Fruit fly (Drosophila melanogaster): Measurements from ENCODE around the gene CtsK1.

DNA sequence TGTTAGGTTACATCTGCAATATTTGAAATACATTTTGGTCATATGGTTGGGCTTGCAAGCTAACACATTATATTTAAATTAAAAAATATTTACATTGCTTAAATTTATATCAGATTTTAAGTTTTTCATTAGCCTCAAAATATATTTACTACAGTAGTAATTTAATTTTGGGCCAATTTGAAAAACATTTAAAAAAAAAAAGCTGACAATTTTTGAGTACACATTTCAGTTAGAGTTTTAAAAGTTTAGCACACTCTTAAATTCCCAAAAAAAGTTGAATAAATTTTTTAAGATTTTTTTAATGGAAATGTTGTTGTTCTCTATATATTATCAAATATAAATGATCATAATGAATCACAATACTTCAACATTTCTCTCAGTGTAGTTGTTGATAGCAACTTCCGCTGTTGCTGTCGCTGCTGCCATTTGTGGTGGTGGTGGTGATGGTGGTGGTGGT lies 36.8 kb upstream of the CtsK1 start:
- peak; percentile 37; the same call in 1 of the 2 replicates for TF ChIP-seq Ets98B (GFP tag; IDR thresholded peaks at IDR 0.05)
- TF ChIP-seq Pif1B (GFP tag; optimal IDR thresholded peaks at IDR 0.05): no peak
- TF ChIP-seq CG8159 (tag; optimal IDR thresholded peaks at IDR 0.05): peak; percentile 57
- TF ChIP-seq CG10348 (GFP tag; IDR thresholded peaks at IDR 0.05): no peak
- TF ChIP-seq CG14655 (GFP tag; optimal IDR thresholded peaks at IDR 0.05): peak; percentile 80
- peak; percentile 31 for TF ChIP-seq CG17806 (tag; optimal IDR thresholded peaks at IDR 0.05)

All from whole organism, pupa.